Worm (Caenorhabditis elegans): ENCODE data around the gene C02B4.3.

DNA sequence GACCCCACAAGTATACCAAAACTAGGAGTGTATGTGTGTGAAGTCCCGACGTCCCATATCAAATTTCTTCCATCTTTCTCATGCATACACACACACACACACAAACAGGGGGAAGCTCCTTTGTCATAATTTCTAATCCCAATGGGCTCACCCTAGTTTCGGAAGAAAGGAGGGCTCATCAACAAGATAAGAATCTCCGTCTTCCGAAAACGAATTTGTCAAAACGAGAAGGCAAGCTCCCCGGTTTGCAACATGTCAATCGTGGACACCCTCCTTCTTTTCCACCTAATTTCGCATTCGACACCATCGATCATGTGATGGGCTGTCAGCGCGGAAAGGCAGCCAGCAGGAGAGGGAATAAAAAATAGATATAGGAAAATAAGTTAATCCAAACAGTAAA is 30.7 kb upstream of the C02B4.3 start:
- TF ChIP-seq nhr-76 (tag; optimal IDR thresholded peaks at IDR 0.05) (no peak), zip-8 (tag; optimal IDR thresholded peaks at IDR 0.05) (no peak), ceh-43 (GFP tag; optimal IDR thresholded peaks at IDR 0.05) (no peak), nhr-28 (tag; optimal IDR thresholded peaks at IDR 0.05) (no peak), unc-39 (tag; optimal IDR thresholded peaks at IDR 0.05) (no peak), ztf-11 (tag; optimal IDR thresholded peaks at IDR 0.05) (no peak), lsy-2 (tag; optimal IDR thresholded peaks at IDR 0.05) (no peak)
